Fruit fly (Drosophila melanogaster): ENCODE data around the gene CG10859.

The CG10859 gene

DNA sequence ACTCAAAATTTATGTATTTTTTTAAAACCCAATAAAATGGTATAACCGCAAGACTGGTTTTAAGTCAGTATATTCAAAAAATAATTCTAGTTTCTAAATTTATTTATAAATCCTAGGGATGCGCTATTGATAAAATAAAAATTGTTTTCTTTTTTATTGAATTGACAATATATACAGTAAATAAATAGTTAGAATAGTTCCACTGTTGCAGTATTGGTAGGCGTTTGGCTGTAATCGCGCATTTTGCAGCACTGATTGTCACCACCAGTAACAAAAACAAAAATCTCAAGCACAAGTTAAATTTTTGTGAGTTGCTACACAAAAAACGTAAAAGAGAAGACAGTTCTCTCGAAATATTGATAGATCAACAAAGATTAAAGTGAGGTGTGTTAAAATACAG, 29.5 kb downstream of the CG10859 start, which contains the start of gene CG31855 (continued):
- TF ChIP-seq maf-S (GFP tag; optimal IDR thresholded peaks at IDR 0.05) (peak; percentile 76), CG7928 (GFP tag; optimal IDR thresholded peaks at IDR 0.05) (peak; percentile 44), ham (GFP tag; IDR thresholded peaks at IDR 0.05) (peak; percentile 37; the same call in 1 of the 2 replicates), slbo (GFP tag; IDR thresholded peaks at IDR 0.05) (peak; percentile 95), Vsx1 (GFP tag; optimal IDR thresholded peaks at IDR 0.05) (peak; percentile 36), dpn (GFP tag; optimal IDR thresholded peaks at IDR 0.05) (peak; percentile 80 to 90), Oaz (GFP tag; IDR thresholded peaks at IDR 0.05) (peak; percentile 57; the same call in 1 of the 2 replicates), Antp (GFP tag; optimal IDR thresholded peaks at IDR 0.05) (peak; percentile 79), wdn (GFP tag; IDR thresholded peaks at IDR 0.05) (peak; percentile 70), Sox102F (GFP tag; optimal IDR thresholded peaks at IDR 0.05) (peak; percentile 71), insv (GFP tag; optimal IDR thresholded peaks at IDR 0.05) (peak in 1 of 2 experiments; percentile 55), CG2889 (GFP tag; IDR thresholded peaks at IDR 0.05) (peak; percentile 57; the same call in 2 of the 3 replicates), bigmax (GFP tag; optimal IDR thresholded peaks at IDR 0.05) (no peak), Lpt (GFP tag; optimal IDR thresholded peaks at IDR 0.05) (no peak), CG14667 (GFP tag; IDR thresholded peaks at IDR 0.05) (peak; percentile 64), CG3995 (GFP tag; optimal IDR thresholded peaks at IDR 0.05) (peak; percentile 51), CG15011 (GFP tag; optimal IDR thresholded peaks at IDR 0.05) (peak; percentile 46), tna (GFP tag; IDR thresholded peaks at IDR 0.05; ENCODE audit: partially characterized antibody) (no peak), H2.0 (GFP tag; IDR thresholded peaks at IDR 0.05) (peak; percentile 78), usp (GFP tag; optimal IDR thresholded peaks at IDR 0.05) (no peak), az2 (GFP tag; optimal IDR thresholded peaks at IDR 0.05) (peak; percentile 87), gem (tag; optimal IDR thresholded peaks at IDR 0.05) (peak; percentile 85), Lim3 (GFP tag; IDR thresholded peaks at IDR 0.05) (no peak), CG18011 (GFP tag; optimal IDR thresholded peaks at IDR 0.05) (peak; percentile 77), E2f1 (GFP tag; IDR thresholded peaks at IDR 0.05) (peak; percentile 77), Med (GFP tag) (peak; percentile 95), sd (tag; optimal IDR thresholded peaks at IDR 0.05) (peak; percentile 53), hb (GFP tag; IDR thresholded peaks at IDR 0.05; ENCODE audit: partially characterized antibody) (no peak), CG3163 (GFP tag; optimal IDR thresholded peaks at IDR 0.05) (peak; percentile 19), CG10274 (GFP tag; optimal IDR thresholded peaks at IDR 0.05) (no peak), CG12769 (tag; optimal IDR thresholded peaks at IDR 0.05) (no peak), CG6813 (GFP tag; optimal IDR thresholded peaks at IDR 0.05) (peak; percentile 56), yki (optimal IDR thresholded peaks at IDR 0.05) (no peak), ATbp (GFP tag; optimal IDR thresholded peaks at IDR 0.05) (peak; percentile 61), toy (GFP tag; IDR thresholded peaks at IDR 0.05) (no peak), cad (GFP tag; optimal IDR thresholded peaks at IDR 0.05) (no peak), CG7745 (tag; optimal IDR thresholded peaks at IDR 0.05) (no peak), Max (GFP tag; optimal IDR thresholded peaks at IDR 0.05) (peak; percentile 81), sens (GFP tag) (peak; percentile 96), Doc3 (GFP tag; IDR thresholded peaks at IDR 0.05; ENCODE audit: partially characterized antibody) (no peak), cg (GFP tag; optimal IDR thresholded peaks at IDR 0.05) (no peak), gt (GFP tag; IDR thresholded peaks at IDR 0.05) (no peak), CG14860 (GFP tag; IDR thresholded peaks at IDR 0.05; ENCODE audit: partially characterized antibody) (no peak), Hr39 (optimal IDR thresholded peaks at IDR 0.05) (no peak), CG8290 (GFP tag; optimal IDR thresholded peaks at IDR 0.05) (peak; percentile 72), CG8290 (tag; optimal IDR thresholded peaks at IDR 0.05) (no peak), gcm (GFP tag; optimal IDR thresholded peaks at IDR 0.05) (peak; percentile 68), CG34422 (GFP tag; IDR thresholded peaks at IDR 0.05) (peak; percentile 87), ci (GFP tag; IDR thresholded peaks at IDR 0.05) (peak; percentile 84), CG7839 (tag; optimal IDR thresholded peaks at IDR 0.05) (peak; percentile 82), YL-1 (GFP tag; optimal IDR thresholded peaks at IDR 0.05) (peak; percentile 79), CG6272 (GFP tag; IDR thresholded peaks at IDR 0.05) (peak; percentile 77), B-H1 (GFP tag; IDR thresholded peaks at IDR 0.05) (peak; percentile 19; the same call in 1 of the 3 replicates)

Data from whole organism, embryonic.